Worm (Caenorhabditis elegans) whole organism, L2 larva: Measurements from ENCODE around the gene T26G10.4.
A peak's percentile ranks its signal among the peaks of the same experiment; 100 is the strongest.

ENCODE experiments used
- C34F6.9 ChIP-seq: fragments of 150-350 bp; optimal IDR thresholded peaks from 2 replicates; lab custom pipeline; 2014; ENCODE audit warnings: missing biosample characterization, missing genetic modification characterization
- F13H6.1 ChIP-seq: sonication (generic microtip); optimal IDR thresholded peaks from 2 replicates; lab custom pipeline; 2016; ENCODE audit warnings: missing genetic modification characterization, missing compliant biosample characterization
- Y55F3AM.14 ChIP-seq: fragments of 200-800 bp; sonication (Bioruptor generic); optimal IDR thresholded peaks from 2 replicates; lab custom pipeline; 2018; ENCODE audit warnings: mild to moderate bottlenecking, missing genetic modification characterization, missing compliant biosample characterization
- ZK546.5 ChIP-seq: sonication (generic microtip); optimal IDR thresholded peaks from 2 replicates; lab custom pipeline; 2017; ENCODE audit warnings: missing biosample characterization, missing genetic modification characterization
- alr-1 ChIP-seq: fragments of 150-350 bp; optimal IDR thresholded peaks from 2 replicates; lab custom pipeline; 2014; ENCODE audit warnings: missing biosample characterization, missing genetic modification characterization
- aly-2 ChIP-seq: fragments of 150-350 bp; optimal IDR thresholded peaks from 2 replicates; lab custom pipeline; 2014; ENCODE audit warnings: missing biosample characterization, missing genetic modification characterization
- ama-1 ChIP-seq: fragments of 150-350 bp; optimal IDR thresholded peaks from 2 replicates; lab custom pipeline; 2018; ENCODE audit warnings: inconsistent platforms
- blmp-1 ChIP-seq: sonication (generic microtip); optimal IDR thresholded peaks from 2 replicates; lab custom pipeline; 2017; ENCODE audit warnings: missing genetic modification characterization, mild to moderate bottlenecking, missing compliant biosample characterization, antibody characterized with exemption, moderate library complexity; ENCODE audit not compliant: insufficient read depth
- ceh-16 ChIP-seq: fragments of 150-350 bp; optimal IDR thresholded peaks from 2 replicates; lab custom pipeline; 2014; ENCODE audit warnings: missing biosample characterization, missing genetic modification characterization
- crh-2 ChIP-seq: sonication (generic microtip); optimal IDR thresholded peaks from 2 replicates; lab custom pipeline; 2017; ENCODE audit warnings: missing biosample characterization, missing genetic modification characterization
- egl-27 ChIP-seq: sonication (generic microtip); optimal IDR thresholded peaks from 3 replicates; lab custom pipeline; 2017; ENCODE audit warnings: missing biosample characterization, missing genetic modification reagents, missing genetic modification characterization
- elt-1 ChIP-seq: fragments of 150-350 bp; optimal IDR thresholded peaks from 2 replicates; lab custom pipeline; 2014; ENCODE audit warnings: missing biosample characterization, missing genetic modification characterization
- elt-3 ChIP-seq: sonication (generic microtip); optimal IDR thresholded peaks from 2 replicates; lab custom pipeline; 2017; ENCODE audit warnings: missing biosample characterization, missing genetic modification characterization
- fos-1 ChIP-seq: fragments of 150-350 bp; optimal IDR thresholded peaks from 2 replicates; lab custom pipeline; 2014; ENCODE audit warnings: missing biosample characterization, missing genetic modification characterization
- gmeb-1 ChIP-seq: fragments of 150-350 bp; optimal IDR thresholded peaks from 2 replicates; lab custom pipeline; 2014; ENCODE audit warnings: missing biosample characterization, missing genetic modification characterization
- lin-11 ChIP-seq: fragments of 150-350 bp; sonication (generic microtip); optimal IDR thresholded peaks from 2 replicates; lab custom pipeline; 2014; ENCODE audit warnings: missing biosample characterization, missing genetic modification characterization, inconsistent platforms, mixed read lengths
- lin-13 ChIP-seq: fragments of 150-350 bp; optimal IDR thresholded peaks from 2 replicates; lab custom pipeline; 2014; ENCODE audit warnings: missing biosample characterization, missing genetic modification reagents, missing genetic modification characterization
- lin-39 ChIP-seq: fragments of 150-350 bp; optimal IDR thresholded peaks from 2 replicates; lab custom pipeline; 2014; ENCODE audit warnings: missing biosample characterization, missing genetic modification reagents, missing genetic modification characterization
- lsy-2 ChIP-seq, 2 experiments: fragments of 150-350 bp in 1 of 2; sonication (generic microtip) in 1 of 2; optimal IDR thresholded peaks; 2 replicates each; lab custom pipeline; 2014 to 2017; ENCODE audit warnings: missing biosample characterization in 2 of 2, missing genetic modification characterization in 2 of 2
- mab-5 ChIP-seq: fragments of 150-350 bp; optimal IDR thresholded peaks from 2 replicates; lab custom pipeline; 2014; ENCODE audit warnings: missing biosample characterization, missing genetic modification characterization
- mbf-1 ChIP-seq: sonication (generic microtip); optimal IDR thresholded peaks from 2 replicates; lab custom pipeline; 2017; ENCODE audit warnings: missing biosample characterization, missing genetic modification characterization
- nhr-10 ChIP-seq: sonication (generic microtip); optimal IDR thresholded peaks from 2 replicates; lab custom pipeline; 2017; ENCODE audit warnings: missing biosample characterization, missing genetic modification characterization
- nhr-11 ChIP-seq: fragments of 150-350 bp; optimal IDR thresholded peaks from 2 replicates; lab custom pipeline; 2014; ENCODE audit warnings: missing biosample characterization, missing genetic modification characterization
- nhr-12 ChIP-seq: fragments of 150-350 bp; optimal IDR thresholded peaks from 2 replicates; lab custom pipeline; 2014; ENCODE audit warnings: missing biosample characterization, missing genetic modification characterization
- nhr-129 ChIP-seq: fragments of 150-350 bp; optimal IDR thresholded peaks from 2 replicates; lab custom pipeline; 2014; ENCODE audit warnings: missing biosample characterization, missing genetic modification characterization
- nhr-21 ChIP-seq: fragments of 150-350 bp; optimal IDR thresholded peaks from 2 replicates; lab custom pipeline; 2014; ENCODE audit warnings: missing biosample characterization, missing genetic modification characterization
- nhr-23 ChIP-seq: fragments of 150-350 bp; optimal IDR thresholded peaks from 2 replicates; lab custom pipeline; 2014; ENCODE audit warnings: missing biosample characterization, missing genetic modification reagents, missing genetic modification characterization
- nhr-6 ChIP-seq: fragments of 150-350 bp; optimal IDR thresholded peaks from 2 replicates; lab custom pipeline; 2014; ENCODE audit warnings: missing biosample characterization, missing genetic modification characterization
- nhr-77 ChIP-seq: fragments of 150-350 bp; optimal IDR thresholded peaks from 2 replicates; lab custom pipeline; 2014; ENCODE audit warnings: missing biosample characterization, missing genetic modification characterization
- peb-1 ChIP-seq: fragments of 150-350 bp; optimal IDR thresholded peaks from 2 replicates; lab custom pipeline; 2014; ENCODE audit warnings: missing biosample characterization, missing genetic modification characterization
- skn-1 ChIP-seq: sonication (generic microtip); optimal IDR thresholded peaks from 2 replicates; lab custom pipeline; 2017; ENCODE audit warnings: missing biosample characterization, missing genetic modification characterization
- sma-3 ChIP-seq: sonication (generic microtip); optimal IDR thresholded peaks from 2 replicates; lab custom pipeline; 2016; ENCODE audit warnings: missing genetic modification reagents, missing genetic modification characterization, missing compliant biosample characterization
- sma-9 ChIP-seq, 2 experiments: fragments of 150-350 bp in 1 of 2; sonication (generic microtip) in 1 of 2; optimal IDR thresholded peaks; 2 replicates each; lab custom pipeline; 2014 to 2016; ENCODE audit warnings: missing genetic modification characterization in 2 of 2, mild to moderate bottlenecking in 1 of 2, missing biosample characterization in 1 of 2, missing compliant biosample characterization in 1 of 2, missing genetic modification reagents in 1 of 2, moderate library complexity in 1 of 2
- unc-39 ChIP-seq: fragments of 150-350 bp; optimal IDR thresholded peaks from 2 replicates; lab custom pipeline; 2014; ENCODE audit warnings: missing biosample characterization, missing genetic modification characterization
- unc-55 ChIP-seq: fragments of 150-350 bp; sonication (generic microtip); optimal IDR thresholded peaks from 3 replicates; lab custom pipeline; 2014; ENCODE audit warnings: missing biosample characterization, missing genetic modification reagents, missing genetic modification characterization
- unc-62 ChIP-seq: fragments of 150-350 bp; optimal IDR thresholded peaks from 2 replicates; lab custom pipeline; 2014; ENCODE audit warnings: missing biosample characterization, missing genetic modification reagents, missing genetic modification characterization
- zag-1 ChIP-seq: fragments of 150-350 bp; optimal IDR thresholded peaks from 2 replicates; lab custom pipeline; 2014; ENCODE audit warnings: missing biosample characterization, missing genetic modification characterization
- ztf-11 ChIP-seq: sonication (generic microtip); optimal IDR thresholded peaks from 2 replicates; lab custom pipeline; 2017; ENCODE audit warnings: missing biosample characterization, missing genetic modification characterization
- ztf-4 ChIP-seq: fragments of 150-350 bp; optimal IDR thresholded peaks from 2 replicates; lab custom pipeline; 2014; ENCODE audit warnings: missing biosample characterization, missing genetic modification characterization

Gene T26G10.4

DNA sequence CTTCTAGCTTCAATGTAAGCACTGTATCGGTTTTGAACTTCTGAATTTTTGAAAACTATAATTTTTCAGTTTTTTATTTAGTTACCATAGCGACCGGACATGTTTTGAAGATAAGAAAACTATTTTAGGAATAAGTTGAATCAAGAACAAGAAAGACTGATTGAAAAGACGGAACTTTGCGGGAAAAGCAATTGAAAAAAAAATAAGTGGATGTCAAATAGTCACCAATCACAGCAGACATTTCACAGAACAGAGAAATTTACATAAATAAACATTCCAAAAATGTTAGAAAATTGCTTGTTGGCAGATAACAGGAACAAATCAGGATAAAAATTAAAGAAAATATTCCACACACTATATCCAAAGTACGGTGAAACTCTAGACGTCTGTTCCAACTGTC, 29.5 kb downstream of the T26G10.4 start, which contains the start of gene F54C8.6:
Gene F54C8.6, minus strand, starts transcription at position 101 of the 400 bp plus-strand sequence.
- TF ChIP-seq unc-62 (GFP tag; lab: Kevin White, UChicago) (no peak), mab-5 (tag; lab: Kevin White, UChicago) (no peak), nhr-6 (tag; lab: Kevin White, UChicago) (no peak), sma-9 (GFP tag; optimal IDR thresholded peaks at IDR 0.05; lab: Kevin White, UChicago) (no peak), sma-9 (tag; optimal IDR thresholded peaks at IDR 0.05; lab: Kevin White, UChicago) (no peak), Y55F3AM.14 (GFP tag; lab: Kevin White, UChicago) (no peak), lin-39 (tag; lab: Kevin White, UChicago) (no peak), lin-11 (tag; lab: Kevin White, UChicago) (no peak), ceh-16 (tag; lab: Kevin White, UChicago) (no peak), nhr-23 (no peak), ZK546.5 (tag; lab: Kevin White, UChicago) (no peak), unc-55 (GFP tag; lab: Kevin White, UChicago) (no peak), elt-3 (tag; lab: Kevin White, UChicago) (no peak), nhr-11 (tag; lab: Kevin White, UChicago) (no peak), crh-2 (tag; lab: Kevin White, UChicago) (no peak), nhr-10 (tag; lab: Kevin White, UChicago) (no peak), F13H6.1 (tag; lab: Kevin White, UChicago) (no peak), nhr-129 (tag; lab: Kevin White, UChicago) (no peak), alr-1 (tag; lab: Kevin White, UChicago) (no peak), ama-1 (no peak), peb-1 (tag; lab: Kevin White, UChicago) (no peak)

DNA sequence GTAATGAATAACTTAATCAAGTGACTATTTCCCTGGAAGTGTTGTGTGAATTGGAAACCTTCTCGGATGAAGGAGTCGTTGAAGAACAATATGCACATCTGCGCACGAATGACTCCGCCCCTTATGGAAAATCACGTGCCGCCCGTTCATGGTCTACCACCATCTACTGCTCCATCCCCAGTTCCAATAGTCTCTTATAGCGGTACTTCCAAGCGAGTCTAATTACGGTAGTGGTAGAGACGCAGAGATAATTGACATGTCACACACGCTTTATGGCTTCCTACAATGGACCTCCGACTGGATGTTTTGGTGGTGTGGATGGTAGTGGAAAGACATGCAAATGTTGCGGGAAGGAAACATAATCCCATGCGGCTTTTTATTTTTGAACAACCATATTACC, 30.6 kb downstream of the T26G10.4 start:
- TF ChIP-seq nhr-129 (tag; lab: Kevin White, UChicago) (peak; percentile 42), C34F6.9 (tag; lab: Kevin White, UChicago) (peak; percentile 65), unc-55 (GFP tag; lab: Kevin White, UChicago) (no peak), skn-1 (tag; lab: Kevin White, UChicago) (no peak), lsy-2 (tag; optimal IDR thresholded peaks at IDR 0.05; lab: Kevin White, UChicago) (peak in 1 of 2 experiments; percentile 18)
- TF ChIP-seq, all 48 proteins: peak for 3

ce11 chrIII:9453962-9454361, 33.6 kb downstream of the T26G10.4 start, which contains the start of gene F54C8.7:
Gene F54C8.7, minus strand, starts transcription at chrIII:9454062.
- TF ChIP-seq ztf-4 (tag; lab: Kevin White, UChicago): no peak

ce11 chrIII:9454730-9455129, 34.4 kb downstream of the T26G10.4 start:
- peak; percentile 30 for TF ChIP-seq unc-55 (GFP tag; lab: Kevin White, UChicago)
- TF ChIP-seq blmp-1 (tag; lab: Kevin White, UChicago): peak; percentile 58
- TF ChIP-seq lin-39 (tag; lab: Kevin White, UChicago): no peak

ce11 chrIII:9455980-9456658, 35.8 kb downstream of the T26G10.4 start, which contains the start of the genes rheb-1 and spk-1:
Gene rheb-1, minus strand, starts transcription at chrIII:9456030.
Gene spk-1, plus strand, starts transcription at chrIII:9456608.
- no peak for TF ChIP-seq lin-39 (tag; lab: Kevin White, UChicago)
- peak; percentile 98 to 99 for TF ChIP-seq lsy-2 (tag; optimal IDR thresholded peaks at IDR 0.05; lab: Kevin White, UChicago)
- peak; percentile 91 for TF ChIP-seq ztf-4 (tag; lab: Kevin White, UChicago)
- TF ChIP-seq zag-1: peak; percentile 32
- TF ChIP-seq C34F6.9 (tag; lab: Kevin White, UChicago): peak; percentile 99
- peak; percentile 82 for TF ChIP-seq gmeb-1 (tag; lab: Kevin White, UChicago)
- TF ChIP-seq lin-13 (GFP tag; lab: Kevin White, UChicago): peak; percentile 88
- peak; percentile 97 for TF ChIP-seq ZK546.5 (tag; lab: Kevin White, UChicago)
- no peak for TF ChIP-seq elt-1
- TF ChIP-seq nhr-77: no peak
- peak; percentile 93 for TF ChIP-seq sma-3 (GFP tag; lab: Kevin White, UChicago)
- peak; percentile 93 for TF ChIP-seq sma-9 (GFP tag; optimal IDR thresholded peaks at IDR 0.05; lab: Kevin White, UChicago)
- TF ChIP-seq sma-9 (tag; optimal IDR thresholded peaks at IDR 0.05; lab: Kevin White, UChicago): no peak
- TF ChIP-seq mab-5 (tag; lab: Kevin White, UChicago): peak; percentile 67
- TF ChIP-seq ama-1: no peak
- TF ChIP-seq nhr-12 (tag; lab: Kevin White, UChicago): no peak
- TF ChIP-seq nhr-23: no peak
- no peak for TF ChIP-seq unc-39 (tag; lab: Kevin White, UChicago)
- TF ChIP-seq nhr-6 (tag; lab: Kevin White, UChicago): peak; percentile 83
- peak; percentile 95 for TF ChIP-seq lin-11 (tag; lab: Kevin White, UChicago)
- TF ChIP-seq fos-1 (tag; lab: Kevin White, UChicago): peak; percentile 88
- no peak for TF ChIP-seq mbf-1 (tag; lab: Kevin White, UChicago)
- no peak for TF ChIP-seq nhr-11 (tag; lab: Kevin White, UChicago)
- no peak for TF ChIP-seq ztf-11 (tag; lab: Kevin White, UChicago)
- peak; percentile 88 for TF ChIP-seq nhr-21 (tag; lab: Kevin White, UChicago)
- peak; percentile 96 for TF ChIP-seq crh-2 (tag; lab: Kevin White, UChicago)
- no peak for TF ChIP-seq unc-62 (GFP tag; lab: Kevin White, UChicago)
- TF ChIP-seq nhr-10 (tag; lab: Kevin White, UChicago): no peak
- TF ChIP-seq aly-2 (tag; lab: Kevin White, UChicago): no peak
- TF ChIP-seq Y55F3AM.14 (GFP tag; lab: Kevin White, UChicago): peak; percentile 53
- peak; percentile 90 for TF ChIP-seq nhr-129 (tag; lab: Kevin White, UChicago)
- peak; percentile 54 for TF ChIP-seq egl-27 (tag; lab: Kevin White, UChicago)
- TF ChIP-seq elt-3 (tag; lab: Kevin White, UChicago): no peak
- no peak for TF ChIP-seq peb-1 (tag; lab: Kevin White, UChicago)
